Worm (Caenorhabditis elegans): Measurements from ENCODE around the gene prmt-6.

- TF ChIP-seq sea-2 (GFP tag; optimal IDR thresholded peaks at IDR 0.05), result no peak
- TF ChIP-seq R02D3.7 (tag; optimal IDR thresholded peaks at IDR 0.05), result no peak
- TF ChIP-seq nhr-237 (tag; optimal IDR thresholded peaks at IDR 0.05), result no peak
These were observed 28.0 kb upstream of the prmt-6 start, which contains the start of gene C23H5.15 for ce11 chrIV:2102793-2103192.

All from whole organism, L3 larva.